Fruit fly (Drosophila melanogaster) whole organism, pupa: ENCODE measurements around the gene CG42812.

ENCODE experiments used
- CG12605 ChIP-seq: fragments of 200-800 bp; sonication (Bioruptor generic); IDR thresholded peaks from 2 replicates; pipeline ENCODE4 v1.3.6; 2022; ENCODE audit warnings: missing biosample characterization, missing genetic modification characterization
- CG17806 ChIP-seq: fragments of 200-800 bp; sonication (Bioruptor generic); optimal IDR thresholded peaks from 2 replicates; lab custom pipeline; 2018; ENCODE audit warnings: missing biosample characterization, mild to moderate bottlenecking, missing genetic modification characterization, moderate library complexity
- Ets98B ChIP-seq: fragments of 200-800 bp; sonication (Bioruptor generic); IDR thresholded peaks from 2 replicates; pipeline ENCODE4 v1.3.6; 2022; ENCODE audit warnings: missing biosample characterization, missing genetic modification characterization
- Snoo ChIP-seq: fragments of 200-800 bp; sonication (Bioruptor generic); optimal IDR thresholded peaks from 3 replicates; lab custom pipeline; 2017; ENCODE audit warnings: missing biosample characterization, mild to moderate bottlenecking, missing genetic modification characterization, inconsistent platforms
- gl ChIP-seq: fragments of 200-800 bp; sonication (Bioruptor generic); optimal IDR thresholded peaks from 2 replicates; lab custom pipeline; 2018; ENCODE audit warnings: missing biosample characterization, mild to moderate bottlenecking, missing genetic modification characterization

dm6 chr3R:24390239-24390638 lies 22.3 kb upstream of the CG42812 start, which contains the start of the genes CG5768 and CG13615:
- TF ChIP-seq gl (no peak), Ets98B (GFP tag; lab: Robert Waterston, UW) (no peak), CG12605 (GFP tag; lab: Robert Waterston, UW) (no peak), CG17806 (tag; lab: Kevin White, UChicago) (no peak), Snoo (tag; lab: Kevin White, UChicago) (no peak)
